Fruit fly (Drosophila melanogaster) whole organism, embryonic: ENCODE data around the gene RpS2.

ENCODE experiments used
- ATbp ChIP-seq: fragments of 200-800 bp; sonication (Bioruptor generic); optimal IDR thresholded peaks from 2 replicates; lab custom pipeline; 2017; ENCODE audit warnings: missing biosample characterization, mild to moderate bottlenecking, missing genetic modification characterization, missing genetic modification reagents
- Abd-B ChIP-seq: fragments of 200-800 bp; sonication (Bioruptor generic); optimal IDR thresholded peaks from 2 replicates; lab custom pipeline; 2018; ENCODE audit warnings: missing biosample characterization, mild to moderate bottlenecking, missing genetic modification characterization, moderate library complexity
- Antp ChIP-seq: fragments of 200-800 bp; sonication (Bioruptor generic); optimal IDR thresholded peaks from 3 replicates; lab custom pipeline; 2016; ENCODE audit warnings: missing biosample characterization, missing genetic modification characterization
- CG10209 ChIP-seq: fragments of 200-800 bp; sonication (Bioruptor generic); optimal IDR thresholded peaks from 3 replicates; lab custom pipeline; 2017; ENCODE audit warnings: missing biosample characterization, mild to moderate bottlenecking, missing genetic modification characterization, missing genetic modification reagents
- CG10654 ChIP-seq: fragments of 200-800 bp; sonication (Bioruptor generic); optimal IDR thresholded peaks from 2 replicates; lab custom pipeline; 2016; ENCODE audit warnings: missing biosample characterization, missing genetic modification characterization
- CG10959 ChIP-seq: fragments of 200-800 bp; sonication (Bioruptor generic); IDR thresholded peaks from 2 replicates; pipeline ENCODE4 v1.3.6; 2022; ENCODE audit warnings: missing biosample characterization, missing genetic modification characterization
- CG11723 ChIP-seq: fragments of 200-800 bp; sonication (Bioruptor generic); optimal IDR thresholded peaks from 2 replicates; lab custom pipeline; 2017; ENCODE audit warnings: missing biosample characterization, mild to moderate bottlenecking, missing genetic modification characterization
- CG13775 ChIP-seq: fragments of 200-800 bp; sonication (Bioruptor generic); optimal IDR thresholded peaks from 3 replicates; lab custom pipeline; 2017; ENCODE audit warnings: missing biosample characterization, mild to moderate bottlenecking, missing genetic modification characterization
- CG14860 ChIP-seq: fragments of 200-800 bp; sonication (Bioruptor generic); IDR thresholded peaks from 3 replicates; pipeline ENCODE4 v1.3.6; 2022; ENCODE audit warnings: missing biosample characterization, missing genetic modification characterization; ENCODE audit not compliant: partially characterized antibody
- CG15073 ChIP-seq: fragments of 200-800 bp; sonication (Bioruptor generic); optimal IDR thresholded peaks from 2 replicates; lab custom pipeline; 2016; ENCODE audit warnings: missing biosample characterization, missing genetic modification characterization
- CG1602 ChIP-seq: fragments of 200-800 bp; sonication (Bioruptor generic); optimal IDR thresholded peaks from 3 replicates; lab custom pipeline; 2016; ENCODE audit warnings: missing biosample characterization, missing genetic modification characterization
- CG16779 ChIP-seq: fragments of 200-800 bp; sonication (Bioruptor generic); IDR thresholded peaks from 2 replicates; pipeline ENCODE4 v1.3.6; 2022; ENCODE audit warnings: missing biosample characterization, missing genetic modification characterization
- CG17361 ChIP-seq: fragments of 200-800 bp; sonication (Bioruptor generic); IDR thresholded peaks from 3 replicates; pipeline ENCODE4 v1.3.6; 2022; ENCODE audit warnings: missing biosample characterization, missing genetic modification characterization
- CG17568 ChIP-seq: fragments of 200-800 bp; sonication (Bioruptor generic); optimal IDR thresholded peaks from 2 replicates; lab custom pipeline; 2018; ENCODE audit warnings: missing biosample characterization, mild to moderate bottlenecking, missing genetic modification characterization, moderate library complexity
- CG17912 ChIP-seq: fragments of 200-800 bp; sonication (Bioruptor generic); optimal IDR thresholded peaks from 2 replicates; lab custom pipeline; 2018; ENCODE audit warnings: missing biosample characterization, mild to moderate bottlenecking, missing genetic modification characterization
- CG2120 ChIP-seq: fragments of 200-800 bp; sonication (Bioruptor generic); optimal IDR thresholded peaks from 3 replicates; lab custom pipeline; 2016; ENCODE audit warnings: missing biosample characterization, missing genetic modification characterization
- CG42726 ChIP-seq: fragments of 200-800 bp; sonication (Bioruptor generic); IDR thresholded peaks from 2 replicates; pipeline ENCODE4 v1.3.6; 2022; ENCODE audit warnings: missing biosample characterization, missing genetic modification characterization; ENCODE audit not compliant: partially characterized antibody
- CG7372 ChIP-seq: fragments of 200-800 bp; sonication (Bioruptor generic); IDR thresholded peaks from 2 replicates; pipeline ENCODE4 v1.3.6; 2022; ENCODE audit warnings: missing biosample characterization, missing genetic modification characterization
- CG7556 ChIP-seq: fragments of 200-800 bp; sonication (Bioruptor generic); optimal IDR thresholded peaks from 2 replicates; lab custom pipeline; 2017; ENCODE audit warnings: missing biosample characterization, mild to moderate bottlenecking, missing genetic modification characterization
- CHES-1-like ChIP-seq: fragments of 200-800 bp; sonication (Bioruptor generic); optimal IDR thresholded peaks from 2 replicates; lab custom pipeline; 2016; ENCODE audit warnings: missing biosample characterization, missing genetic modification characterization
- HLH3B ChIP-seq: fragments of 200-800 bp; sonication (Bioruptor generic); IDR thresholded peaks from 2 replicates; pipeline ENCODE4 v1.3.6; 2022; ENCODE audit warnings: missing biosample characterization, missing genetic modification characterization
- Hmr ChIP-seq: fragments of 200-800 bp; sonication (Bioruptor generic); optimal IDR thresholded peaks from 3 replicates; lab custom pipeline; 2017; ENCODE audit warnings: mild to moderate bottlenecking, missing biosample characterization, missing genetic modification reagents, missing genetic modification characterization
- Hsf ChIP-seq: fragments of 200-800 bp; sonication (Bioruptor generic); optimal IDR thresholded peaks from 3 replicates; lab custom pipeline; 2016; ENCODE audit warnings: missing biosample characterization, missing genetic modification characterization
- Mrtf ChIP-seq: fragments of 200-800 bp; sonication (Bioruptor generic); IDR thresholded peaks from 3 replicates; pipeline ENCODE4 v1.3.6; 2022; ENCODE audit warnings: missing biosample characterization, missing genetic modification characterization
- Myb ChIP-seq: fragments of 200-800 bp; sonication (Bioruptor generic); optimal IDR thresholded peaks from 2 replicates; lab custom pipeline; 2016; ENCODE audit warnings: missing biosample characterization, missing genetic modification characterization
- Nf-YA ChIP-seq: fragments of 200-800 bp; sonication (Bioruptor generic); IDR thresholded peaks from 2 replicates; pipeline ENCODE4 v1.3.6; 2022; ENCODE audit warnings: missing biosample characterization, missing genetic modification characterization
- Opbp ChIP-seq: fragments of 200-800 bp; sonication (Bioruptor generic); IDR thresholded peaks from 3 replicates; pipeline ENCODE4 v1.3.6; 2022; ENCODE audit warnings: missing biosample characterization, missing genetic modification characterization; ENCODE audit not compliant: partially characterized antibody
- Spps ChIP-seq: fragments of 200-800 bp; sonication (Bioruptor generic); optimal IDR thresholded peaks from 2 replicates; lab custom pipeline; 2018; ENCODE audit warnings: missing biosample characterization, mild to moderate bottlenecking, missing genetic modification characterization
- Tbp ChIP-seq: fragments of >200 bp; optimal IDR thresholded peaks from 2 replicates; lab custom pipeline; 2018; ENCODE audit warnings: missing biosample characterization, missing genetic modification characterization
- bowl ChIP-seq: fragments of 200-800 bp; sonication (Bioruptor generic); IDR thresholded peaks from 2 replicates; pipeline ENCODE4 v1.3.6; 2022; ENCODE audit warnings: missing biosample characterization, missing genetic modification characterization
- cato ChIP-seq: fragments of 200-800 bp; sonication (Bioruptor generic); optimal IDR thresholded peaks from 2 replicates; lab custom pipeline; 2016; ENCODE audit warnings: missing biosample characterization, missing genetic modification characterization, borderline replicate concordance
- cg ChIP-seq: fragments of 200-800 bp; sonication (Bioruptor generic); optimal IDR thresholded peaks from 3 replicates; lab custom pipeline; 2019; ENCODE audit warnings: missing biosample characterization, mild to moderate bottlenecking, missing genetic modification characterization, moderate library complexity
- chn ChIP-seq: fragments of 200-800 bp; sonication (Bioruptor generic); optimal IDR thresholded peaks from 2 replicates; lab custom pipeline; 2016; ENCODE audit warnings: missing biosample characterization, missing genetic modification characterization
- dm ChIP-seq: fragments of 200-800 bp; sonication (Bioruptor generic); optimal IDR thresholded peaks from 3 replicates; lab custom pipeline; 2016; ENCODE audit warnings: missing biosample characterization, missing genetic modification characterization
- eyg ChIP-seq: fragments of 200-800 bp; sonication (Bioruptor generic); optimal IDR thresholded peaks from 3 replicates; lab custom pipeline; 2016; ENCODE audit warnings: missing biosample characterization, missing genetic modification characterization
- fd102C ChIP-seq: fragments of 200-800 bp; sonication (Bioruptor generic); optimal IDR thresholded peaks from 2 replicates; lab custom pipeline; 2018; ENCODE audit warnings: missing biosample characterization, mild to moderate bottlenecking, missing genetic modification characterization, moderate library complexity
- gcm2 ChIP-seq: fragments of 200-800 bp; sonication (Bioruptor generic); optimal IDR thresholded peaks from 2 replicates; lab custom pipeline; 2016; ENCODE audit warnings: missing biosample characterization, missing genetic modification characterization
- gfzf ChIP-seq: fragments of 200-800 bp; sonication (Bioruptor generic); optimal IDR thresholded peaks from 2 replicates; lab custom pipeline; 2016; ENCODE audit warnings: missing biosample characterization, mild to moderate bottlenecking, missing genetic modification characterization, moderate library complexity
- h ChIP-seq: fragments of >200 bp; optimal IDR thresholded peaks from 2 replicates; lab custom pipeline; 2017
- her ChIP-seq: fragments of 200-800 bp; sonication (Bioruptor generic); optimal IDR thresholded peaks from 2 replicates; lab custom pipeline; 2016; ENCODE audit warnings: missing biosample characterization, missing genetic modification characterization
- jing ChIP-seq: fragments of 200-800 bp; sonication (Bioruptor generic); optimal IDR thresholded peaks from 2 replicates; lab custom pipeline; 2018; ENCODE audit warnings: missing biosample characterization, mild to moderate bottlenecking, missing genetic modification characterization
- lilli ChIP-seq: fragments of 200-800 bp; sonication (Bioruptor generic); optimal IDR thresholded peaks from 3 replicates; lab custom pipeline; 2016; ENCODE audit warnings: missing biosample characterization, missing genetic modification characterization
- nom ChIP-seq: fragments of 200-800 bp; sonication (Bioruptor generic); optimal IDR thresholded peaks from 2 replicates; lab custom pipeline; 2017; ENCODE audit warnings: missing biosample characterization, missing genetic modification characterization, mild to moderate bottlenecking, moderate library complexity, missing genetic modification reagents
- odd ChIP-seq: fragments of 200-800 bp; sonication (Bioruptor generic); optimal IDR thresholded peaks from 2 replicates; lab custom pipeline; 2017; ENCODE audit warnings: missing biosample characterization, mild to moderate bottlenecking, missing genetic modification characterization
- row ChIP-seq: fragments of 200-800 bp; sonication (Bioruptor generic); IDR thresholded peaks from 3 replicates; pipeline ENCODE4 v1.3.6; 2022; ENCODE audit warnings: missing biosample characterization, missing genetic modification characterization
- schlank ChIP-seq: fragments of 200-800 bp; sonication (Bioruptor generic); optimal IDR thresholded peaks from 2 replicates; lab custom pipeline; 2018; ENCODE audit warnings: missing biosample characterization, mild to moderate bottlenecking, missing genetic modification characterization
- seq ChIP-seq: fragments of 200-800 bp; sonication (Bioruptor generic); IDR thresholded peaks from 2 replicates; pipeline ENCODE4 v1.3.6; 2022; ENCODE audit warnings: missing biosample characterization, missing genetic modification characterization
- sisA ChIP-seq: fragments of 200-800 bp; sonication (Bioruptor generic); IDR thresholded peaks from 2 replicates; pipeline ENCODE4 v1.3.6; 2022; ENCODE audit warnings: missing biosample characterization, missing genetic modification characterization
- slp2 ChIP-seq: fragments of 200-800 bp; sonication (Bioruptor generic); optimal IDR thresholded peaks from 2 replicates; lab custom pipeline; 2016; ENCODE audit warnings: missing biosample characterization, missing genetic modification characterization
- so ChIP-seq: fragments of 200-800 bp; sonication (Bioruptor generic); IDR thresholded peaks from 3 replicates; pipeline ENCODE4 v1.3.6; 2022; ENCODE audit warnings: missing biosample characterization, missing genetic modification characterization
- ssp ChIP-seq: fragments of 200-800 bp; sonication (Bioruptor generic); IDR thresholded peaks from 2 replicates; pipeline ENCODE4 v1.3.6; 2022; ENCODE audit warnings: missing biosample characterization, missing genetic modification characterization
- sug ChIP-seq: fragments of 200-800 bp; optimal IDR thresholded peaks from 2 replicates; lab custom pipeline; 2019; ENCODE audit warnings: missing biosample characterization, mild to moderate bottlenecking, missing genetic modification characterization, moderate library complexity
- vfl ChIP-seq: fragments of 200-800 bp; sonication (Bioruptor generic); optimal IDR thresholded peaks from 2 replicates; lab custom pipeline; 2016; ENCODE audit warnings: missing biosample characterization, missing genetic modification characterization

The RpS2 gene

DNA sequence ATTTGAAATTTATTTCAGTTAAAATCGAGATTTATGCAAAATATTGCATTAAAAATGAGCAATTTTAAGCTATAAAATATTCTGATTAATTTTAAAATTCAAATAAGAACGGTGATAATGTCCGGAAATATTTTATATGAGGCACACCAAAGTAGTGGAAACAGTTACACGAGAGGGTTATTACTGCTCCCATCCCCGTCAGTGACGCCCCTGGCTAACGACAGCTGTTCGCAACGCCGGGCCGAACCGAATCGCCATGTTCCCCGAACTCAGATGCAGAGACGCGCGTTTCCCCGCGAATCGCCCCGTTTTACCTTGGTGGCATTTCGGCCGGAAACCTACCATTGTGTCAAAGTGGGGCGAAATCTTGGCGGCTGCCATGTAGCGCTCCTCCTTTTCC, 14.4 kb upstream of the RpS2 start (continued):
- no peak for TF ChIP-seq odd
- TF ChIP-seq cg (GFP tag; lab: Kevin White, UChicago) = no peak
- TF ChIP-seq sisA = peak; percentile 36; the same call in 1 of the 2 replicates
- no peak for TF ChIP-seq gcm2 (GFP tag; lab: Kevin White, UChicago)
- peak; percentile 81 for TF ChIP-seq row (GFP tag; lab: Robert Waterston, UW)
- TF ChIP-seq Opbp (GFP tag; lab: Robert Waterston, UW) = no peak
- peak; percentile 3 for TF ChIP-seq Hmr (GFP tag; lab: Kevin White, UChicago)
- TF ChIP-seq CG42726 = no peak
- TF ChIP-seq h (lab: Kevin White, UChicago) = no peak
- no peak for TF ChIP-seq CG7556
- no peak for TF ChIP-seq CG17361 (GFP tag; lab: Robert Waterston, UW)
- TF ChIP-seq schlank (tag; lab: Kevin White, UChicago) = no peak
- TF ChIP-seq ssp (GFP tag; lab: Robert Waterston, UW) = no peak
- no peak for TF ChIP-seq dm
- peak; percentile 38; the same call in 1 of the 2 replicates for TF ChIP-seq HLH3B (GFP tag; lab: Robert Waterston, UW)
- no peak for TF ChIP-seq her (GFP tag; lab: Kevin White, UChicago)
- no peak for TF ChIP-seq Hsf (GFP tag; lab: Kevin White, UChicago)
- TF ChIP-seq CG17912 = no peak
- TF ChIP-seq Mrtf (GFP tag; lab: Robert Waterston, UW) = no peak
- TF ChIP-seq eyg = peak; percentile 0
- TF ChIP-seq CG10654 = no peak
- TF ChIP-seq Myb (GFP tag; lab: Kevin White, UChicago) = peak; percentile 1
- TF ChIP-seq CG10959 = no peak
- TF ChIP-seq CG1602 (GFP tag; lab: Kevin White, UChicago) = no peak
- no peak for TF ChIP-seq CHES-1-like
- TF ChIP-seq CG10209 = no peak
- TF ChIP-seq slp2 (GFP tag; lab: Kevin White, UChicago) = no peak
- no peak; the same call in 1 of the 2 replicates for TF ChIP-seq CG16779 (GFP tag; lab: Robert Waterston, UW)
- no peak for TF ChIP-seq so (GFP tag; lab: Robert Waterston, UW)
- TF ChIP-seq CG17568 = no peak
- TF ChIP-seq Antp (GFP tag; lab: Kevin White, UChicago) = peak; percentile 35
- no peak for TF ChIP-seq Abd-B (GFP tag; lab: Kevin White, UChicago)
- no peak for TF ChIP-seq Spps (tag; lab: Kevin White, UChicago)
- TF ChIP-seq CG11723 = no peak
- no peak for TF ChIP-seq seq (GFP tag; lab: Robert Waterston, UW)
- TF ChIP-seq CG15073 (GFP tag; lab: Kevin White, UChicago) = no peak
- TF ChIP-seq nom (GFP tag; lab: Kevin White, UChicago) = no peak
- TF ChIP-seq gfzf = no peak
- TF ChIP-seq bowl (GFP tag; lab: Robert Waterston, UW) = peak; percentile 41; the same call in 1 of the 2 replicates
- TF ChIP-seq ATbp (GFP tag; lab: Kevin White, UChicago) = no peak
- TF ChIP-seq sug (tag; lab: Kevin White, UChicago) = peak; percentile 7
- TF ChIP-seq cato (GFP tag; lab: Kevin White, UChicago) = no peak
- TF ChIP-seq CG14860 (GFP tag; lab: Robert Waterston, UW) = no peak
- TF ChIP-seq Nf-YA (GFP tag; lab: Robert Waterston, UW) = no peak
- TF ChIP-seq jing (GFP tag; lab: Kevin White, UChicago) = no peak
- TF ChIP-seq CG2120 (GFP tag; lab: Kevin White, UChicago) = peak; percentile 42
- no peak for TF ChIP-seq CG13775 (GFP tag; lab: Kevin White, UChicago)
- no peak for TF ChIP-seq Tbp (GFP tag; lab: Kevin White, UChicago)
- no peak for TF ChIP-seq fd102C (GFP tag; lab: Kevin White, UChicago)
- TF ChIP-seq CG7372 = no peak
- TF ChIP-seq chn (GFP tag; lab: Kevin White, UChicago) = peak; percentile 2
- TF ChIP-seq vfl = no peak
- peak; percentile 57 for TF ChIP-seq lilli (GFP tag; lab: Kevin White, UChicago)
